Fruit fly (Drosophila melanogaster) whole organism, embryonic: ENCODE measurements around the gene CG14958.

Source experiments
- Antp ChIP-seq: fragments of 200-800 bp; sonication (Bioruptor generic); optimal IDR thresholded peaks from 3 replicates; lab custom pipeline; 2016; ENCODE audit warnings: missing biosample characterization, missing genetic modification characterization
- Bgb ChIP-seq: fragments of 200-800 bp; sonication (Bioruptor generic); IDR thresholded peaks from 2 replicates; pipeline ENCODE4 v1.3.6; 2022; ENCODE audit warnings: missing biosample characterization, missing genetic modification characterization; ENCODE audit not compliant: partially characterized antibody
- Bteb2 ChIP-seq: fragments of 200-800 bp; sonication (Bioruptor generic); optimal IDR thresholded peaks from 2 replicates; lab custom pipeline; 2016; ENCODE audit warnings: missing biosample characterization, missing genetic modification characterization
- CG10959 ChIP-seq: fragments of 200-800 bp; sonication (Bioruptor generic); IDR thresholded peaks from 2 replicates; pipeline ENCODE4 v1.3.6; 2022; ENCODE audit warnings: missing biosample characterization, missing genetic modification characterization
- CG11560 ChIP-seq: fragments of 200-800 bp; sonication (Bioruptor generic); IDR thresholded peaks from 3 replicates; pipeline ENCODE4 v1.3.6; 2022; ENCODE audit warnings: missing biosample characterization, missing genetic modification characterization
- CG11695 ChIP-seq: fragments of 200-800 bp; sonication (Bioruptor generic); IDR thresholded peaks from 3 replicates; pipeline ENCODE4 v1.3.6; 2022; ENCODE audit warnings: missing biosample characterization, missing genetic modification characterization
- CG12744 ChIP-seq: fragments of 200-800 bp; sonication (Bioruptor generic); optimal IDR thresholded peaks from 2 replicates; lab custom pipeline; 2016; ENCODE audit warnings: missing biosample characterization, missing genetic modification characterization
- CG12942 ChIP-seq: fragments of 200-800 bp; sonication (Bioruptor generic); optimal IDR thresholded peaks from 3 replicates; lab custom pipeline; 2016; ENCODE audit warnings: missing biosample characterization, missing genetic modification characterization
- CG1647 ChIP-seq: fragments of 200-800 bp; sonication (Bioruptor generic); optimal IDR thresholded peaks from 3 replicates; lab custom pipeline; 2016; ENCODE audit warnings: missing biosample characterization, missing genetic modification characterization
- CG17612 ChIP-seq: fragments of 200-800 bp; sonication (Bioruptor generic); IDR thresholded peaks from 2 replicates; pipeline ENCODE4 v1.3.6; 2022; ENCODE audit warnings: missing biosample characterization, missing genetic modification characterization
- CG2116 ChIP-seq: fragments of 200-800 bp; sonication (Bioruptor generic); optimal IDR thresholded peaks from 3 replicates; lab custom pipeline; 2018; ENCODE audit warnings: missing biosample characterization, mild to moderate bottlenecking, missing genetic modification characterization
- CG2129 ChIP-seq: fragments of 200-800 bp; sonication (Bioruptor generic); IDR thresholded peaks from 2 replicates; pipeline ENCODE4 v1.3.6; 2022; ENCODE audit warnings: missing biosample characterization, missing genetic modification characterization; ENCODE audit not compliant: partially characterized antibody
- CG31224 ChIP-seq: fragments of 200-800 bp; sonication (Bioruptor generic); IDR thresholded peaks from 2 replicates; pipeline ENCODE4 v1.3.6; 2022; ENCODE audit warnings: missing biosample characterization, missing genetic modification characterization
- CG3281 ChIP-seq: fragments of 200-800 bp; sonication (Bioruptor generic); optimal IDR thresholded peaks from 3 replicates; lab custom pipeline; 2017; ENCODE audit warnings: missing biosample characterization, mild to moderate bottlenecking, missing genetic modification characterization
- CG4328 ChIP-seq: fragments of 200-800 bp; sonication (Bioruptor generic); optimal IDR thresholded peaks from 3 replicates; lab custom pipeline; 2017; ENCODE audit warnings: missing biosample characterization, missing genetic modification reagents, missing genetic modification characterization
- CG4617 ChIP-seq: fragments of 200-800 bp; sonication (Bioruptor generic); optimal IDR thresholded peaks from 3 replicates; lab custom pipeline; 2016; ENCODE audit warnings: missing biosample characterization, missing genetic modification characterization, borderline replicate concordance
- CG6254 ChIP-seq: fragments of 200-800 bp; sonication (Bioruptor generic); optimal IDR thresholded peaks from 3 replicates; lab custom pipeline; 2017; ENCODE audit warnings: mild to moderate bottlenecking, missing biosample characterization, missing genetic modification reagents, missing genetic modification characterization
- CG6813 ChIP-seq: fragments of 200-800 bp; sonication (Bioruptor generic); optimal IDR thresholded peaks from 2 replicates; lab custom pipeline; 2017; ENCODE audit warnings: missing biosample characterization, missing genetic modification characterization, mild to moderate bottlenecking, moderate library complexity, missing genetic modification reagents
- CG6854 ChIP-seq: fragments of 200-800 bp; sonication (Bioruptor generic); optimal IDR thresholded peaks from 3 replicates; lab custom pipeline; 2017; ENCODE audit warnings: missing biosample characterization, mild to moderate bottlenecking, missing genetic modification characterization
- CG7271 ChIP-seq: fragments of 200-800 bp; sonication (Bioruptor generic); optimal IDR thresholded peaks from 2 replicates; lab custom pipeline; 2018; ENCODE audit warnings: missing biosample characterization, mild to moderate bottlenecking, missing genetic modification characterization, moderate library complexity
- CG7745 ChIP-seq: fragments of 200-800 bp; sonication (Bioruptor generic); optimal IDR thresholded peaks from 2 replicates; lab custom pipeline; 2018; ENCODE audit warnings: missing biosample characterization, mild to moderate bottlenecking, missing genetic modification characterization, moderate library complexity
- CG7786 ChIP-seq: fragments of 200-800 bp; sonication (Bioruptor generic); optimal IDR thresholded peaks from 2 replicates; lab custom pipeline; 2016; ENCODE audit warnings: missing biosample characterization, missing genetic modification characterization
- CG8765 ChIP-seq: fragments of 200-800 bp; sonication (Bioruptor generic); IDR thresholded peaks from 2 replicates; pipeline ENCODE4 v1.3.6; 2022; ENCODE audit warnings: missing biosample characterization, missing genetic modification characterization
- D19A ChIP-seq: fragments of 200-800 bp; optimal IDR thresholded peaks from 3 replicates; lab custom pipeline; 2019; ENCODE audit warnings: missing biosample characterization, mild to moderate bottlenecking, missing genetic modification characterization, moderate library complexity
- Dref ChIP-seq: fragments of 200-800 bp; sonication (Bioruptor generic); IDR thresholded peaks from 2 replicates; pipeline ENCODE4 v1.3.6; 2022; ENCODE audit warnings: missing biosample characterization, missing genetic modification characterization
- E2f2 ChIP-seq: fragments of 200-800 bp; sonication (Bioruptor generic); IDR thresholded peaks from 2 replicates; pipeline ENCODE4 v1.3.6; 2022; ENCODE audit warnings: missing biosample characterization, missing genetic modification characterization
- HmgD ChIP-seq: fragments of 200-800 bp; sonication (Bioruptor generic); optimal IDR thresholded peaks from 3 replicates; lab custom pipeline; 2016; ENCODE audit warnings: missing biosample characterization, missing genetic modification characterization
- Hr3 ChIP-seq: fragments of 200-800 bp; sonication (Bioruptor generic); optimal IDR thresholded peaks from 3 replicates; lab custom pipeline; 2016; ENCODE audit warnings: missing biosample characterization, missing genetic modification characterization
- Lim3 ChIP-seq: fragments of 200-800 bp; sonication (Bioruptor generic); IDR thresholded peaks from 2 replicates; pipeline ENCODE4 v1.3.6; 2022; ENCODE audit warnings: missing biosample characterization, missing genetic modification characterization
- MBD-R2 ChIP-seq: fragments of 200-800 bp; sonication (Bioruptor generic); IDR thresholded peaks from 2 replicates; pipeline ENCODE4 v1.3.6; 2022; ENCODE audit warnings: missing biosample characterization, missing genetic modification characterization
- Med ChIP-seq: fragments of 200-800 bp; sonication (Bioruptor generic); peaks from one replicate; lab custom pipeline; 2016; ENCODE audit warnings: missing biosample characterization, missing genetic modification characterization, mild to moderate bottlenecking, inconsistent platforms, moderate library complexity
- Stat92E ChIP-seq, 3 experiments: fragments of >200 bp in 2 of 3; fragments of 200-800 bp in 1 of 3; sonication (Bioruptor generic) in 1 of 3; optimal IDR thresholded peaks; 2 replicates each; lab custom pipeline; 2017 to 2019; ENCODE audit warnings: missing biosample characterization in 3 of 3, missing genetic modification characterization in 3 of 3, mild to moderate bottlenecking in 1 of 3, moderate library complexity in 1 of 3
- Trl ChIP-seq, 3 experiments: fragments of >200 bp in 2 of 3; fragments of 200-800 bp in 1 of 3; sonication (Bioruptor generic) in 1 of 3; optimal IDR thresholded peaks; 2 replicates in 1 of 3; 3 replicates in 2 of 3; lab custom pipeline; 2016 to 2017; ENCODE audit warnings: missing biosample characterization in 1 of 3, missing genetic modification characterization in 1 of 3
- bsh ChIP-seq, 2 experiments: fragments of 200-800 bp; sonication (Bioruptor generic); optimal IDR thresholded peaks; 2 replicates each; lab custom pipeline; 2017 to 2018; ENCODE audit warnings: mild to moderate bottlenecking in 2 of 2, missing biosample characterization in 2 of 2, missing genetic modification characterization in 2 of 2, moderate library complexity in 1 of 2
- caup ChIP-seq: fragments of 200-800 bp; sonication (Bioruptor generic); optimal IDR thresholded peaks from 3 replicates; lab custom pipeline; 2017; ENCODE audit warnings: missing biosample characterization, mild to moderate bottlenecking, missing genetic modification characterization, moderate library complexity; ENCODE audit not compliant: severe bottlenecking
- chif ChIP-seq, 2 experiments: fragments of 200-800 bp; sonication (Bioruptor generic); optimal IDR thresholded peaks; 3 replicates each; lab custom pipeline; 2016; ENCODE audit warnings: missing biosample characterization in 2 of 2, missing genetic modification characterization in 2 of 2
- dysf ChIP-seq: fragments of 200-800 bp; sonication (Bioruptor generic); IDR thresholded peaks from 3 replicates; pipeline ENCODE4 v1.3.6; 2022; ENCODE audit warnings: missing biosample characterization, missing genetic modification characterization
- gcm ChIP-seq: fragments of 200-800 bp; sonication (Bioruptor generic); optimal IDR thresholded peaks from 2 replicates; lab custom pipeline; 2019; ENCODE audit warnings: missing biosample characterization, mild to moderate bottlenecking, missing genetic modification characterization, moderate library complexity
- ham ChIP-seq: fragments of 200-800 bp; sonication (Bioruptor generic); IDR thresholded peaks from 2 replicates; pipeline ENCODE4 v1.3.6; 2022; ENCODE audit warnings: missing biosample characterization, missing genetic modification characterization
- kah ChIP-seq: fragments of 200-800 bp; sonication (Bioruptor generic); optimal IDR thresholded peaks from 2 replicates; lab custom pipeline; 2018; ENCODE audit warnings: missing biosample characterization, mild to moderate bottlenecking, missing genetic modification characterization
- pfk ChIP-seq: fragments of 200-800 bp; sonication (Bioruptor generic); optimal IDR thresholded peaks from 2 replicates; lab custom pipeline; 2018; ENCODE audit warnings: missing biosample characterization, mild to moderate bottlenecking, missing genetic modification characterization, moderate library complexity
- psq ChIP-seq: fragments of 200-800 bp; sonication (Bioruptor generic); optimal IDR thresholded peaks from 2 replicates; lab custom pipeline; 2017; ENCODE audit warnings: missing biosample characterization, missing genetic modification characterization
- salm ChIP-seq: fragments of 200-800 bp; sonication (Bioruptor generic); optimal IDR thresholded peaks from 2 replicates; lab custom pipeline; 2018; ENCODE audit warnings: missing biosample characterization, mild to moderate bottlenecking, missing genetic modification characterization
- tap ChIP-seq: fragments of 200-800 bp; optimal IDR thresholded peaks from 3 replicates; lab custom pipeline; 2019; ENCODE audit warnings: missing biosample characterization, mild to moderate bottlenecking, missing genetic modification characterization, moderate library complexity
- tgo ChIP-seq: fragments of 200-800 bp; sonication (Bioruptor generic); IDR thresholded peaks from 3 replicates; pipeline ENCODE4 v1.3.6; 2022; ENCODE audit warnings: missing biosample characterization, missing genetic modification characterization
- trem ChIP-seq: fragments of 200-800 bp; optimal IDR thresholded peaks from 3 replicates; lab custom pipeline; 2019; ENCODE audit warnings: missing biosample characterization, mild to moderate bottlenecking, missing genetic modification characterization, moderate library complexity
- tup ChIP-seq: fragments of 200-800 bp; sonication (Bioruptor generic); optimal IDR thresholded peaks from 2 replicates; lab custom pipeline; 2016; ENCODE audit warnings: missing biosample characterization, mild to moderate bottlenecking, missing genetic modification characterization, moderate library complexity
- unpg ChIP-seq: fragments of 200-800 bp; sonication (Bioruptor generic); optimal IDR thresholded peaks from 3 replicates; lab custom pipeline; 2018; ENCODE audit warnings: missing biosample characterization, mild to moderate bottlenecking, missing genetic modification characterization, moderate library complexity

CG14958 gene

dm6 chr3L:3197464-3197863 lies 7.7 kb downstream of the CG14958 start, which contains the start of gene CG14966 (continued):
- TF ChIP-seq tup (GFP tag; lab: Kevin White, UChicago) = no peak
- TF ChIP-seq tgo = no peak
- TF ChIP-seq bsh (GFP tag; optimal IDR thresholded peaks at IDR 0.05; lab: Kevin White, UChicago) = no peak
- TF ChIP-seq Hr3 (GFP tag; lab: Kevin White, UChicago) = no peak
- peak; percentile 80 for TF ChIP-seq CG2129 (GFP tag; lab: Robert Waterston, UW)
- TF ChIP-seq CG8765 (GFP tag; lab: Robert Waterston, UW) = no peak
- no peak for TF ChIP-seq CG10959
- no peak for TF ChIP-seq CG12744 (GFP tag; lab: Kevin White, UChicago)
- TF ChIP-seq CG6813 = no peak
- peak; percentile 22 for TF ChIP-seq Antp (GFP tag; lab: Kevin White, UChicago)
- TF ChIP-seq E2f2 (GFP tag; lab: Robert Waterston, UW) = peak; percentile 52; the same call in 1 of the 2 replicates
- no peak for TF ChIP-seq Lim3 (GFP tag; lab: Robert Waterston, UW)
- TF ChIP-seq Stat92E (GFP tag; optimal IDR thresholded peaks at IDR 0.05; lab: Kevin White, UChicago) = peak in 1 of 3 experiments; percentile 80
- no peak for TF ChIP-seq dysf (GFP tag; lab: Robert Waterston, UW)
- TF ChIP-seq CG6854 (GFP tag; lab: Kevin White, UChicago) = no peak
- TF ChIP-seq ham (GFP tag; lab: Robert Waterston, UW) = no peak
- TF ChIP-seq Bgb (GFP tag; lab: Robert Waterston, UW) = peak; percentile 96
- TF ChIP-seq CG1647 (GFP tag; lab: Kevin White, UChicago) = no peak
- no peak for TF ChIP-seq caup (GFP tag; lab: Kevin White, UChicago)
- TF ChIP-seq pfk (GFP tag; lab: Kevin White, UChicago) = peak; percentile 11
- 0 out of 2 replicates have a peak, but pooled peaks have one; percentile 36 for TF ChIP-seq Dref
- peak; percentile 7 for TF ChIP-seq CG4617
- TF ChIP-seq MBD-R2 (GFP tag; lab: Robert Waterston, UW) = peak; percentile 97
- TF ChIP-seq CG12942 = no peak
- TF ChIP-seq CG2116 = peak; percentile 43
- TF ChIP-seq salm (tag; lab: Kevin White, UChicago) = no peak
- peak in 1 of 2 experiments; percentile 11 for TF ChIP-seq chif (GFP tag; optimal IDR thresholded peaks at IDR 0.05; lab: Kevin White, UChicago)
- TF ChIP-seq Bteb2 (GFP tag; lab: Kevin White, UChicago) = peak; percentile 23
- no peak for TF ChIP-seq D19A (tag; lab: Kevin White, UChicago)
- peak; percentile 44 for TF ChIP-seq HmgD (GFP tag; lab: Kevin White, UChicago)
- TF ChIP-seq CG7786 (GFP tag; lab: Kevin White, UChicago) = peak; percentile 0
- TF ChIP-seq Trl (optimal IDR thresholded peaks at IDR 0.05; lab: Kevin White, UChicago) = no peak
- no peak for TF ChIP-seq Trl (GFP tag; optimal IDR thresholded peaks at IDR 0.05; lab: Kevin White, UChicago)
- no peak for TF ChIP-seq gcm (GFP tag; lab: Kevin White, UChicago)
- TF ChIP-seq, all 482 proteins: peak for 176

- TF ChIP-seq CG31224 (GFP tag; lab: Robert Waterston, UW) (peak; percentile 66), CG7745 (tag; lab: Kevin White, UChicago) (no peak), CG11695 (peak; percentile 73), Hr3 (GFP tag; lab: Kevin White, UChicago) (peak; percentile 70), CG7271 (tag; lab: Kevin White, UChicago) (peak; percentile 8), psq (GFP tag; lab: Kevin White, UChicago) (peak; percentile 47), unpg (GFP tag; lab: Kevin White, UChicago) (peak; percentile 72), CG4328 (GFP tag; lab: Kevin White, UChicago) (peak; percentile 70), CG3281 (GFP tag; lab: Kevin White, UChicago) (peak; percentile 83), trem (tag; lab: Kevin White, UChicago) (peak; percentile 91), Med (GFP tag; lab: Kevin White, UChicago) (peak; percentile 97), kah (no peak), tap (tag; lab: Kevin White, UChicago) (peak; percentile 63), CG6254 (no peak), CG11560 (tag; lab: Robert Waterston, UW) (no peak), CG17612 (GFP tag; lab: Robert Waterston, UW) (no peak)
Observed at dm6 chr3L:3198447-3199402, 8.9 kb downstream of the CG14958 start, which contains the start of the genes CG32276 and gry. TSS of gene CG32276 (minus strand) at chr3L:3199047. TSS of gene gry (plus strand) at chr3L:3199090.
